Worm (Caenorhabditis elegans): ENCODE results near the gene ZK652.8.

DNA sequence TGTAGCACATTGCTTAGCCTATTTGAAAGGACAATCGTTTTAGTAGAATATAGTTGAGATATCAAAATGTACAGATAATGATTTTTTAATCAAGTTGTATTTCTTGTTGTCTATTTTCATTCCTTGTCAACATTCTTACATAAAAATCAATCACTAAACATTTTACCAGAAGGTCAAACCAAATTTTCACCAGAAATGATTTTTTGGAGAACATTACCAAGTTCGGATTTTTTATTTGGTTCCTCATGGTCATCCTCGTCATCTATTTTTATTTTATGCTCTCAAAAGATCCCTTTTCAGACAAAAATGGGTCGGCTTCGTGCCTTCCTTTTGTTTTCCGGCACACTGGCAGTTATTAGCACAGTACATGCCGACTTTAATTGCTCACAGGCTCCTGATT, 30.0 kb upstream of the ZK652.8 start, which contains the start of gene tyr-1:
- TF ChIP-seq skn-1 (tag; optimal IDR thresholded peaks at IDR 0.05) (no peak), daf-12 (tag; optimal IDR thresholded peaks at IDR 0.05) (no peak), snpc-4 (tag; optimal IDR thresholded peaks at IDR 0.05) (no peak)

Data from whole organism, L3 larva.